Worm (Caenorhabditis elegans): ENCODE measurements around the gene srw-9.

ce11 chrIII:12746369-12746855 is 11.1 kb upstream of the srw-9 start, which contains the start of gene Y111B2A.21:
- TF ChIP-seq ceh-16 (tag; optimal IDR thresholded peaks at IDR 0.05) = no peak
- no peak for TF ChIP-seq nhr-23 (tag; optimal IDR thresholded peaks at IDR 0.05)
- TF ChIP-seq nhr-237 (tag; optimal IDR thresholded peaks at IDR 0.05) = no peak
- TF ChIP-seq nhr-6 (tag; optimal IDR thresholded peaks at IDR 0.05) = no peak
- TF ChIP-seq ceh-82 (tag; optimal IDR thresholded peaks at IDR 0.05) = no peak
- no peak for TF ChIP-seq lin-39 (tag; optimal IDR thresholded peaks at IDR 0.05)
- no peak for TF ChIP-seq unc-39 (tag; optimal IDR thresholded peaks at IDR 0.05)
- no peak for TF ChIP-seq unc-62 (GFP tag; optimal IDR thresholded peaks at IDR 0.05)
- no peak for TF ChIP-seq nhr-12 (tag; optimal IDR thresholded peaks at IDR 0.05)

Data from whole organism, L2 larva.